Fruit fly (Drosophila melanogaster) whole organism, embryonic: Measurements from ENCODE around the gene CG3598.

Experiments used
- Adf1 ChIP-seq: fragments of 200-800 bp; sonication (Bioruptor generic); IDR thresholded peaks from 2 replicates; pipeline ENCODE4 v1.3.6; 2022; ENCODE audit warnings: missing biosample characterization, missing genetic modification characterization
- CG1024 ChIP-seq: fragments of 200-800 bp; sonication (Bioruptor generic); IDR thresholded peaks from 2 replicates; pipeline ENCODE4 v1.3.6; 2022; ENCODE audit warnings: missing biosample characterization, missing genetic modification characterization
- CG10462 ChIP-seq: fragments of 200-800 bp; sonication (Bioruptor generic); optimal IDR thresholded peaks from 2 replicates; lab custom pipeline; 2016; ENCODE audit warnings: missing biosample characterization, missing genetic modification characterization
- CG13624 ChIP-seq: fragments of 200-800 bp; sonication (Bioruptor generic); optimal IDR thresholded peaks from 2 replicates; lab custom pipeline; 2016; ENCODE audit warnings: missing biosample characterization, missing genetic modification characterization
- CG14710 ChIP-seq: fragments of 200-800 bp; sonication (Bioruptor generic); optimal IDR thresholded peaks from 3 replicates; lab custom pipeline; 2019; ENCODE audit warnings: missing biosample characterization, mild to moderate bottlenecking, missing genetic modification characterization, moderate library complexity
- CG15269 ChIP-seq: fragments of 200-800 bp; sonication (Bioruptor generic); optimal IDR thresholded peaks from 2 replicates; lab custom pipeline; 2018; ENCODE audit warnings: missing biosample characterization, mild to moderate bottlenecking, missing genetic modification characterization, moderate library complexity
- CG1529 ChIP-seq: fragments of 200-800 bp; sonication (Bioruptor generic); optimal IDR thresholded peaks from 3 replicates; lab custom pipeline; 2018; ENCODE audit warnings: missing biosample characterization, missing genetic modification characterization
- CG15601 ChIP-seq: fragments of 200-800 bp; sonication (Bioruptor generic); optimal IDR thresholded peaks from 3 replicates; lab custom pipeline; 2019; ENCODE audit warnings: missing biosample characterization, mild to moderate bottlenecking, missing genetic modification characterization, moderate library complexity
- CG18599 ChIP-seq: fragments of 200-800 bp; sonication (Bioruptor generic); optimal IDR thresholded peaks from 3 replicates; lab custom pipeline; 2017; ENCODE audit warnings: missing biosample characterization, missing genetic modification characterization, mild to moderate bottlenecking, moderate library complexity, missing genetic modification reagents
- CG4707 ChIP-seq: fragments of 200-800 bp; sonication (Bioruptor generic); optimal IDR thresholded peaks from 2 replicates; lab custom pipeline; 2018; ENCODE audit warnings: missing biosample characterization, mild to moderate bottlenecking, missing genetic modification characterization, moderate library complexity
- CG6689 ChIP-seq: fragments of 200-800 bp; sonication (Bioruptor generic); IDR thresholded peaks from 2 replicates; pipeline ENCODE4 v1.3.6; 2022; ENCODE audit warnings: missing biosample characterization, missing genetic modification characterization
- CG8944 ChIP-seq: fragments of 200-800 bp; sonication (Bioruptor generic); optimal IDR thresholded peaks from 3 replicates; lab custom pipeline; 2016; ENCODE audit warnings: missing biosample characterization, missing genetic modification characterization
- CG9215 ChIP-seq: fragments of 200-800 bp; sonication (Bioruptor generic); IDR thresholded peaks from 2 replicates; pipeline ENCODE4 v1.3.6; 2022; ENCODE audit warnings: missing biosample characterization, missing genetic modification characterization
- CG9817 ChIP-seq: fragments of 200-800 bp; sonication (Bioruptor generic); optimal IDR thresholded peaks from 2 replicates; lab custom pipeline; 2018; ENCODE audit warnings: missing biosample characterization, mild to moderate bottlenecking, missing genetic modification characterization, moderate library complexity
- Deaf1 ChIP-seq: fragments of 200-800 bp; optimal IDR thresholded peaks from 3 replicates; lab custom pipeline; 2019; ENCODE audit warnings: missing biosample characterization, mild to moderate bottlenecking, missing genetic modification characterization, moderate library complexity
- Dfd ChIP-seq, 2 experiments: fragments of >200 bp; optimal IDR thresholded peaks; 2 replicates each; lab custom pipeline; 2017; ENCODE audit warnings: missing biosample characterization in 2 of 2, missing genetic modification characterization in 2 of 2
- HmgZ ChIP-seq: fragments of 200-800 bp; sonication (Bioruptor generic); optimal IDR thresholded peaks from 2 replicates; lab custom pipeline; 2018; ENCODE audit warnings: missing biosample characterization, mild to moderate bottlenecking, missing genetic modification characterization
- Hmr ChIP-seq: fragments of 200-800 bp; sonication (Bioruptor generic); optimal IDR thresholded peaks from 3 replicates; lab custom pipeline; 2017; ENCODE audit warnings: mild to moderate bottlenecking, missing biosample characterization, missing genetic modification reagents, missing genetic modification characterization
- Hsf ChIP-seq: fragments of 200-800 bp; sonication (Bioruptor generic); optimal IDR thresholded peaks from 3 replicates; lab custom pipeline; 2016; ENCODE audit warnings: missing biosample characterization, missing genetic modification characterization
- Jarid2 ChIP-seq: fragments of 200-800 bp; sonication (Bioruptor generic); optimal IDR thresholded peaks from 3 replicates; lab custom pipeline; 2017; ENCODE audit warnings: mild to moderate bottlenecking, missing biosample characterization, missing genetic modification reagents, missing genetic modification characterization
- Kr ChIP-seq: fragments of 200-800 bp; sonication (Bioruptor generic); optimal IDR thresholded peaks from 2 replicates; lab custom pipeline; 2017; ENCODE audit warnings: missing biosample characterization, mild to moderate bottlenecking, missing genetic modification characterization
- NFAT ChIP-seq: fragments of 200-800 bp; sonication (Bioruptor generic); IDR thresholded peaks from 2 replicates; pipeline ENCODE4 v1.3.6; 2022; ENCODE audit warnings: missing biosample characterization, missing genetic modification characterization
- Nf-YB ChIP-seq: fragments of 200-800 bp; sonication (Bioruptor generic); optimal IDR thresholded peaks from 3 replicates; lab custom pipeline; 2019; ENCODE audit warnings: missing biosample characterization, mild to moderate bottlenecking, missing genetic modification characterization, moderate library complexity
- Sox102F ChIP-seq: fragments of 200-800 bp; sonication (Bioruptor generic); optimal IDR thresholded peaks from 2 replicates; lab custom pipeline; 2018; ENCODE audit warnings: missing biosample characterization, mild to moderate bottlenecking, missing genetic modification characterization, moderate library complexity
- Spps ChIP-seq: fragments of 200-800 bp; sonication (Bioruptor generic); optimal IDR thresholded peaks from 2 replicates; lab custom pipeline; 2018; ENCODE audit warnings: missing biosample characterization, mild to moderate bottlenecking, missing genetic modification characterization
- ac ChIP-seq: fragments of 200-800 bp; sonication (Bioruptor generic); optimal IDR thresholded peaks from 3 replicates; lab custom pipeline; 2017; ENCODE audit warnings: missing biosample characterization, mild to moderate bottlenecking, missing genetic modification characterization
- bcd ChIP-seq: fragments of 200-800 bp; sonication (Bioruptor generic); optimal IDR thresholded peaks from 2 replicates; lab custom pipeline; 2017; ENCODE audit warnings: missing biosample characterization, mild to moderate bottlenecking, missing genetic modification characterization
- bsh ChIP-seq, 2 experiments: fragments of 200-800 bp; sonication (Bioruptor generic); optimal IDR thresholded peaks; 2 replicates each; lab custom pipeline; 2017 to 2018; ENCODE audit warnings: mild to moderate bottlenecking in 2 of 2, missing biosample characterization in 2 of 2, missing genetic modification characterization in 2 of 2, moderate library complexity in 1 of 2
- chif ChIP-seq, 2 experiments: fragments of 200-800 bp; sonication (Bioruptor generic); optimal IDR thresholded peaks; 3 replicates each; lab custom pipeline; 2016; ENCODE audit warnings: missing biosample characterization in 2 of 2, missing genetic modification characterization in 2 of 2
- corto ChIP-seq: fragments of 200-800 bp; sonication (Bioruptor generic); optimal IDR thresholded peaks from 2 replicates; lab custom pipeline; 2016; ENCODE audit warnings: missing biosample characterization, mild to moderate bottlenecking, missing genetic modification characterization, moderate library complexity
- ewg ChIP-seq: fragments of 200-800 bp; sonication (Bioruptor generic); optimal IDR thresholded peaks from 3 replicates; lab custom pipeline; 2017; ENCODE audit warnings: mild to moderate bottlenecking, missing biosample characterization, missing genetic modification reagents, missing genetic modification characterization
- fd64A ChIP-seq: fragments of 200-800 bp; sonication (Bioruptor generic); optimal IDR thresholded peaks from 3 replicates; lab custom pipeline; 2018; ENCODE audit warnings: missing biosample characterization, mild to moderate bottlenecking, missing genetic modification characterization
- fd96Cb ChIP-seq: fragments of 200-800 bp; sonication (Bioruptor generic); optimal IDR thresholded peaks from 2 replicates; lab custom pipeline; 2018; ENCODE audit warnings: missing biosample characterization, mild to moderate bottlenecking, missing genetic modification characterization, moderate library complexity
- gcm2 ChIP-seq: fragments of 200-800 bp; sonication (Bioruptor generic); optimal IDR thresholded peaks from 2 replicates; lab custom pipeline; 2016; ENCODE audit warnings: missing biosample characterization, missing genetic modification characterization
- hth ChIP-seq: fragments of >200 bp; optimal IDR thresholded peaks from 2 replicates; lab custom pipeline; 2017; ENCODE audit warnings: inconsistent platforms
- knrl ChIP-seq: fragments of 200-800 bp; sonication (Bioruptor generic); IDR thresholded peaks from 3 replicates; pipeline ENCODE4 v1.3.6; 2022; ENCODE audit warnings: missing biosample characterization, missing genetic modification characterization; ENCODE audit not compliant: partially characterized antibody
- mirr ChIP-seq: fragments of 200-800 bp; sonication (Bioruptor generic); optimal IDR thresholded peaks from 3 replicates; lab custom pipeline; 2018; ENCODE audit warnings: missing biosample characterization, mild to moderate bottlenecking, missing genetic modification characterization
- nom ChIP-seq: fragments of 200-800 bp; sonication (Bioruptor generic); optimal IDR thresholded peaks from 2 replicates; lab custom pipeline; 2017; ENCODE audit warnings: missing biosample characterization, missing genetic modification characterization, mild to moderate bottlenecking, moderate library complexity, missing genetic modification reagents
- prd ChIP-seq, 3 experiments: fragments of >200 bp in 2 of 3; fragments of 200-800 bp in 1 of 3; sonication (Bioruptor generic) in 1 of 3; optimal IDR thresholded peaks in 2 of 3; IDR thresholded peaks in 1 of 3; 2 replicates in 2 of 3; 3 replicates in 1 of 3; pipeline versions ENCODE4 v1.3.6 to Lab custom; 2017 to 2022; ENCODE audit warnings: missing biosample characterization in 1 of 3, missing genetic modification characterization in 1 of 3
- ranshi ChIP-seq: fragments of 200-800 bp; sonication (Bioruptor generic); IDR thresholded peaks from 2 replicates; pipeline ENCODE4 v1.3.6; 2022; ENCODE audit warnings: missing biosample characterization, missing genetic modification characterization
- row ChIP-seq: fragments of 200-800 bp; sonication (Bioruptor generic); IDR thresholded peaks from 3 replicates; pipeline ENCODE4 v1.3.6; 2022; ENCODE audit warnings: missing biosample characterization, missing genetic modification characterization
- sc ChIP-seq, 3 experiments: fragments of >200 bp in 2 of 3; fragments of 200-800 bp in 1 of 3; sonication (Bioruptor generic) in 1 of 3; optimal IDR thresholded peaks; 2 replicates in 2 of 3; 3 replicates in 1 of 3; lab custom pipeline; 2017; ENCODE audit warnings: mild to moderate bottlenecking in 1 of 3, missing biosample characterization in 1 of 3, missing genetic modification characterization in 1 of 3, missing genetic modification reagents in 1 of 3
- scrt ChIP-seq: fragments of 200-800 bp; sonication (Bioruptor generic); optimal IDR thresholded peaks from 2 replicates; lab custom pipeline; 2018; ENCODE audit warnings: missing biosample characterization, mild to moderate bottlenecking, missing genetic modification characterization, moderate library complexity
- sd ChIP-seq: fragments of 200-800 bp; sonication (Bioruptor generic); optimal IDR thresholded peaks from 3 replicates; lab custom pipeline; 2018; ENCODE audit warnings: missing biosample characterization, mild to moderate bottlenecking, missing genetic modification characterization, moderate library complexity
- seq ChIP-seq: fragments of 200-800 bp; sonication (Bioruptor generic); IDR thresholded peaks from 2 replicates; pipeline ENCODE4 v1.3.6; 2022; ENCODE audit warnings: missing biosample characterization, missing genetic modification characterization
- twi ChIP-seq: fragments of 200-800 bp; optimal IDR thresholded peaks from 2 replicates; lab custom pipeline; 2019; ENCODE audit warnings: missing biosample characterization, mild to moderate bottlenecking, missing genetic modification characterization, moderate library complexity
- zfh1 ChIP-seq: fragments of 200-800 bp; sonication (Bioruptor generic); IDR thresholded peaks from 3 replicates; pipeline ENCODE4 v1.3.6; 2022; ENCODE audit warnings: missing biosample characterization, missing genetic modification characterization

CG3598 gene

DNA sequence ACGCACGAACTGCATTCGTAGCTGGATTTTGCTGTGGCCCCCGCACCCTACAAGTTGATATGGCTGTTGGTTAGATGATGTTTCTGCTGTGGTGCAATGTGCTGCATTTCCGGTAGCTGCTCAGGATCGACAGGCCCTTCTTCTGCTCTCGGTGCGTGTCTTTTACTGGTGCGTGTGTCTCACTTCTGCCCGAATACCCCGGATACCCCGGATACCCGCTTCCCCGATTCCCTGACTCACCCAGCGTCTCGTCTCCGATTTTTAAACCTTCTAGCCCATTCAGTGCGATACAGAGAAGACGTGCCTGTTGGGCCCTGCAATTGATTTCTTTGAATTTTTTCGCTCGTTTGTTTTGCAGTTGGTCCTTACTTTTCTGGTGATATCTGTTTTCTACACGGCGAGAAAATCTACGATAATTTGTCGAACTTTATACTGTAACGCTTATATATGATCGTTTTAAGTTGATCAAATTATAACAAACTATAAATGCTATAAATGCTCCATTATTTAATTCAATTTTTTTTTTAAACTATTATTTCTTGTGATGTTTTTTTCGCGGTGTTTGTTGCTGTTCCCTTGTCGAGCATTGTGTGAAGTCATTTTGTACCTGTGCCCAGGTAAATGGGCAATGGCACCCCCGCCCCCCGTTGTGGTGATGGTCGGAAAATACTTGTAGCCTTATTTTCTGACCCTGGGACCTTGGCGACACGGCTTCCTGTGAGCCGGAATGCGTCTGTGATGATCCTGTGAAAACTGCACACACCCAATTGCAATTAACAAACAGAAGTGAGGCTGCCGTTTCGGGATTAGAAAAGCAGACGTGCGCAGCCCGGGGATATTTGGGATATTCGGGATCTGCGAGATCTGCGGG, 48.3 kb downstream of the CG3598 start (continued):
- TF ChIP-seq chif (GFP tag; optimal IDR thresholded peaks at IDR 0.05; lab: Kevin White, UChicago) (peak; percentile 21 to 72), CG13624 (GFP tag; lab: Kevin White, UChicago) (no peak), knrl (GFP tag; lab: Robert Waterston, UW) (no peak), CG1024 (GFP tag; lab: Robert Waterston, UW) (no peak), scrt (GFP tag; lab: Kevin White, UChicago) (no peak), nom (peak; percentile 70), CG15601 (tag; lab: Kevin White, UChicago) (peak; percentile 19), twi (tag; lab: Kevin White, UChicago) (peak; percentile 50), Sox102F (peak; percentile 8), fd64A (no peak), CG14710 (tag; lab: Kevin White, UChicago) (peak; percentile 80), ranshi (no peak), Adf1 (no peak), hth (lab: Kevin White, UChicago) (no peak), CG9817 (no peak), CG1529 (GFP tag; lab: Kevin White, UChicago) (no peak), sd (tag; lab: Kevin White, UChicago) (no peak), Kr (GFP tag; lab: Kevin White, UChicago) (peak; percentile 75), ewg (GFP tag; lab: Kevin White, UChicago) (no peak), Dfd (GFP tag; optimal IDR thresholded peaks at IDR 0.05; lab: Kevin White, UChicago) (no peak), fd96Cb (peak; percentile 52), sc (optimal IDR thresholded peaks at IDR 0.05; lab: Kevin White, UChicago) (no peak), sc (GFP tag; optimal IDR thresholded peaks at IDR 0.05; lab: Kevin White, UChicago) (peak; percentile 14), CG10462 (GFP tag; lab: Kevin White, UChicago) (peak; percentile 32), mirr (no peak), prd (optimal IDR thresholded peaks at IDR 0.05; lab: Kevin White, UChicago) (no peak), prd (GFP tag; IDR thresholded peaks at IDR 0.05; lab: Robert Waterston, UW) (peak; percentile 94), Nf-YB (GFP tag; lab: Kevin White, UChicago) (peak; percentile 48), NFAT (no peak), bsh (GFP tag; optimal IDR thresholded peaks at IDR 0.05; lab: Kevin White, UChicago) (peak in 1 of 2 experiments; percentile 45), Spps (peak; percentile 39), seq (GFP tag; lab: Robert Waterston, UW) (no peak), zfh1 (peak; percentile 81), CG6689 (GFP tag; lab: Robert Waterston, UW) (peak; percentile 45; the same call in 1 of the 2 replicates), corto (peak; percentile 48), CG9215 (GFP tag; lab: Robert Waterston, UW) (no peak), ac (peak; percentile 86), CG8944 (no peak), CG15269 (tag; lab: Kevin White, UChicago) (no peak), CG4707 (GFP tag; lab: Kevin White, UChicago) (no peak), Hsf (GFP tag; lab: Kevin White, UChicago) (peak; percentile 58), gcm2 (GFP tag; lab: Kevin White, UChicago) (no peak), row (GFP tag; lab: Robert Waterston, UW) (peak; percentile 47; the same call in 2 of the 3 replicates), Deaf1 (tag; lab: Kevin White, UChicago) (no peak), bcd (GFP tag; lab: Kevin White, UChicago) (peak; percentile 8), CG18599 (GFP tag; lab: Kevin White, UChicago) (no peak), Jarid2 (GFP tag; lab: Kevin White, UChicago) (no peak), HmgZ (tag; lab: Kevin White, UChicago) (no peak), Hmr (GFP tag; lab: Kevin White, UChicago) (no peak)
